Worm (Caenorhabditis elegans): Measurements from ENCODE around the gene F53G2.13.

DNA sequence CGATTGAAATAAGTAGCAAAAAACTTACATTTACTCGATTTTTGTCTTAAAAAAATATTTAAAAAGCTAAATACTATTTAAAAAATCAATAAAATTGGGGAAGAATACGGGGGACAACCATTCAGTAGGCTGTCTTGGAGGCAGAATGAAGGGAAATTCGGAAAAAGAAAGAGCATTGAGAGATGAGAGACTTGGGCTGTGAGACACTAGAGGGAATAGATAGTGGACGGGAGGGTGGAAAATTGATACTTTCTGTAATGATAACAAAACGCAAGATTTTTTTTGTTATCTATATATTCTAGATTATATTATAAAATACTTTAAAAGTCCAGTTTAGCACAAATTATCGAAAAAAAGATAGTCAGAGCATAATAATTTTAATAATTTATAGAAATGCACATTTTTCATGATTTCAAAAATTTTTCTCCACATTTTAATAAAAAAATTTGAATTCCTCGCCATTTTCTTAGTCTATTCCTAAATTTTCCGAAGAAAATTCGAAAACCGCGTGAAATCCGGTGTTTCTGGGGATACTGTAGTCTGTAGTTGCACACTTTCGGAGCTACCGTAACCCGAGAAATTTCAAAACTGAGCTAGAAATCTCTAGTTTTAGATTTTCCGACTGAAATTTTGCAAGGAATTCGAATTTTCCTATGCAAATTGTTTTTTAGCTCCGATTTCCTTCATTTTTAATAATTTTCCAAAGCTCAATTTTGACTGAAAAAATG lies 20.3 kb downstream of the F53G2.13 start:
- no peak for TF ChIP-seq scrt-1 (GFP tag; IDR thresholded peaks at IDR 0.05)
- TF ChIP-seq flt-1 (GFP tag; IDR thresholded peaks at IDR 0.05): no peak
- TF ChIP-seq F13C5.2 (tag; optimal IDR thresholded peaks at IDR 0.05): no peak
- no peak for TF ChIP-seq ets-7 (tag; optimal IDR thresholded peaks at IDR 0.05)
- no peak for TF ChIP-seq tra-4 (tag; optimal IDR thresholded peaks at IDR 0.05)
- TF ChIP-seq ceh-36 (tag; optimal IDR thresholded peaks at IDR 0.05): no peak
- TF ChIP-seq ama-1 (optimal IDR thresholded peaks at IDR 0.05): no peak
- TF ChIP-seq ceh-13 (GFP tag; optimal IDR thresholded peaks at IDR 0.05): no peak
- no peak for TF ChIP-seq hmbx-1 (tag; optimal IDR thresholded peaks at IDR 0.05)
- no peak for TF ChIP-seq sea-1 (GFP tag; conservative IDR thresholded peaks at IDR 0.05)
- no peak for TF ChIP-seq tbx-11 (GFP tag; IDR thresholded peaks at IDR 0.05)
- no peak for TF ChIP-seq tbx-37 (GFP tag; conservative IDR thresholded peaks at IDR 0.05)
- no peak for TF ChIP-seq hnd-1 (tag; optimal IDR thresholded peaks at IDR 0.05)
- TF ChIP-seq hmg-4 (GFP tag; optimal IDR thresholded peaks at IDR 0.05): no peak

Measured in whole organism, early embryonic.